Worm (Caenorhabditis elegans): ENCODE measurements around the gene F09E5.7.

The F09E5.7 gene

ce11 chrII:5339547-5339946, 12.4 kb upstream of the F09E5.7 start:
- TF ChIP-seq dmd-4 (tag; optimal IDR thresholded peaks at IDR 0.05) (no peak), alr-1 (tag; optimal IDR thresholded peaks at IDR 0.05) (no peak), R02D3.7 (tag; optimal IDR thresholded peaks at IDR 0.05) (no peak), nhr-11 (tag; optimal IDR thresholded peaks at IDR 0.05) (no peak), zag-1 (tag; optimal IDR thresholded peaks at IDR 0.05) (no peak), nhr-77 (tag; optimal IDR thresholded peaks at IDR 0.05) (no peak)

- TF ChIP-seq nhr-6 (tag; optimal IDR thresholded peaks at IDR 0.05) (no peak), ztf-4 (tag; optimal IDR thresholded peaks at IDR 0.05) (peak; percentile 22), lin-39 (tag; optimal IDR thresholded peaks at IDR 0.05) (no peak), C34F6.9 (tag; optimal IDR thresholded peaks at IDR 0.05) (no peak), alr-1 (tag; optimal IDR thresholded peaks at IDR 0.05) (no peak), lin-11 (tag; optimal IDR thresholded peaks at IDR 0.05) (no peak), unc-55 (GFP tag; optimal IDR thresholded peaks at IDR 0.05) (peak; percentile 40), dmd-4 (tag; optimal IDR thresholded peaks at IDR 0.05) (peak; percentile 5)
Observed at ce11 chrII:5340672-5341568, 11.0 kb upstream of the F09E5.7 start.

ce11 chrII:5341573-5341972, 10.3 kb upstream of the F09E5.7 start:
- no peak for TF ChIP-seq nhr-23 (tag; optimal IDR thresholded peaks at IDR 0.05)
- peak; percentile 5 for TF ChIP-seq sma-9 (GFP tag; optimal IDR thresholded peaks at IDR 0.05)
- no peak for TF ChIP-seq sma-9 (tag; optimal IDR thresholded peaks at IDR 0.05)
- TF ChIP-seq nhr-21 (tag; optimal IDR thresholded peaks at IDR 0.05): peak; percentile 3

ce11 chrII:5342412-5342811, 9.5 kb upstream of the F09E5.7 start:
- TF ChIP-seq C34F6.9 (tag; optimal IDR thresholded peaks at IDR 0.05) (peak; percentile 6), egl-27 (tag; optimal IDR thresholded peaks at IDR 0.05) (no peak), sma-3 (GFP tag; optimal IDR thresholded peaks at IDR 0.05) (peak; percentile 11), sma-9 (GFP tag; optimal IDR thresholded peaks at IDR 0.05) (peak; percentile 22), sma-9 (tag; optimal IDR thresholded peaks at IDR 0.05) (no peak)

ce11 chrII:5344775-5345174, 7.1 kb upstream of the F09E5.7 start, which contains the start of gene F09E5.14:
Gene F09E5.14 (minus strand): TSS chrII:5344875.
- TF ChIP-seq skn-1 (tag; optimal IDR thresholded peaks at IDR 0.05) (no peak), nhr-10 (tag; optimal IDR thresholded peaks at IDR 0.05) (no peak), mab-5 (tag; optimal IDR thresholded peaks at IDR 0.05) (no peak), lin-13 (GFP tag; optimal IDR thresholded peaks at IDR 0.05) (no peak), ztf-1 (GFP tag; conservative IDR thresholded peaks at IDR 0.05) (no peak), crh-2 (tag; optimal IDR thresholded peaks at IDR 0.05) (no peak), elt-1 (tag; optimal IDR thresholded peaks at IDR 0.05) (no peak), ama-1 (optimal IDR thresholded peaks at IDR 0.05) (no peak), nhr-25 (tag; optimal IDR thresholded peaks at IDR 0.05) (no peak), snpc-4 (tag; optimal IDR thresholded peaks at IDR 0.05) (no peak), R02D3.7 (tag; optimal IDR thresholded peaks at IDR 0.05) (no peak), ceh-16 (tag; optimal IDR thresholded peaks at IDR 0.05) (no peak), nhr-12 (tag; optimal IDR thresholded peaks at IDR 0.05) (no peak), blmp-1 (tag; optimal IDR thresholded peaks at IDR 0.05; ENCODE audit: insufficient read depth) (no peak), mbf-1 (tag; optimal IDR thresholded peaks at IDR 0.05) (no peak), sem-4 (tag; optimal IDR thresholded peaks at IDR 0.05) (no peak), dmd-4 (tag; optimal IDR thresholded peaks at IDR 0.05) (no peak), aly-2 (tag; optimal IDR thresholded peaks at IDR 0.05) (no peak), ceh-82 (tag; optimal IDR thresholded peaks at IDR 0.05) (no peak)
